Worm (Caenorhabditis elegans) whole organism, L3 larva: ENCODE data around the gene nlp-33.

Experiments
- aly-2 ChIP-seq: fragments of 150-350 bp; optimal IDR thresholded peaks from 2 replicates; lab custom pipeline; 2014; ENCODE audit warnings: missing biosample characterization, missing genetic modification characterization
- ama-1 ChIP-seq: fragments of 150-350 bp; optimal IDR thresholded peaks from 2 replicates; lab custom pipeline; 2018
- ceh-16 ChIP-seq: sonication (generic microtip); optimal IDR thresholded peaks from 2 replicates; lab custom pipeline; 2017; ENCODE audit warnings: missing biosample characterization, missing genetic modification characterization
- ceh-28 ChIP-seq: fragments of 150-350 bp; optimal IDR thresholded peaks from 2 replicates; lab custom pipeline; 2014; ENCODE audit warnings: missing biosample characterization, missing genetic modification reagents, missing genetic modification characterization
- ceh-82 ChIP-seq: fragments of 150-350 bp; optimal IDR thresholded peaks from 2 replicates; lab custom pipeline; 2014; ENCODE audit warnings: missing biosample characterization, missing genetic modification characterization
- ceh-9 ChIP-seq: sonication (generic microtip); optimal IDR thresholded peaks from 2 replicates; lab custom pipeline; 2018; ENCODE audit warnings: missing biosample characterization, missing genetic modification characterization
- daf-12 ChIP-seq: fragments of 150-350 bp; optimal IDR thresholded peaks from 2 replicates; lab custom pipeline; 2014; ENCODE audit warnings: missing biosample characterization, missing genetic modification reagents, missing genetic modification characterization
- egl-27 ChIP-seq: sonication (generic microtip); optimal IDR thresholded peaks from 4 replicates; lab custom pipeline; 2017; ENCODE audit warnings: missing biosample characterization, missing genetic modification reagents, missing genetic modification characterization
- egl-5 ChIP-seq: fragments of 150-350 bp; optimal IDR thresholded peaks from 2 replicates; lab custom pipeline; 2017; ENCODE audit warnings: missing biosample characterization, missing genetic modification reagents, missing genetic modification characterization, inconsistent platforms
- elt-1 ChIP-seq: fragments of 150-350 bp; optimal IDR thresholded peaks from 2 replicates; lab custom pipeline; 2014; ENCODE audit warnings: missing biosample characterization, missing genetic modification characterization
- elt-2 ChIP-seq: sonication (generic microtip); optimal IDR thresholded peaks from 2 replicates; lab custom pipeline; 2016; ENCODE audit warnings: missing genetic modification reagents, mild to moderate bottlenecking, missing genetic modification characterization, missing compliant biosample characterization
- elt-3 ChIP-seq, 3 experiments: fragments of 150-350 bp in 1 of 3; sonication (generic microtip) in 2 of 3; optimal IDR thresholded peaks; 2 replicates in 2 of 3; 4 replicates in 1 of 3; lab custom pipeline; 2014 to 2017; ENCODE audit warnings: missing biosample characterization in 3 of 3, missing genetic modification characterization in 3 of 3
- eor-1 ChIP-seq, 2 experiments: fragments of 150-350 bp; optimal IDR thresholded peaks; 2 replicates each; lab custom pipeline; 2014 to 2018; ENCODE audit warnings: missing biosample characterization in 2 of 2, missing genetic modification characterization in 2 of 2
- fkh-10 ChIP-seq: sonication (generic microtip); optimal IDR thresholded peaks from 2 replicates; lab custom pipeline; 2017; ENCODE audit warnings: missing biosample characterization, missing genetic modification reagents, missing genetic modification characterization
- fos-1 ChIP-seq: fragments of 150-350 bp; optimal IDR thresholded peaks from 2 replicates; lab custom pipeline; 2014; ENCODE audit warnings: missing biosample characterization, missing genetic modification characterization
- hmg-11 ChIP-seq: sonication (generic microtip); optimal IDR thresholded peaks from 2 replicates; lab custom pipeline; 2016; ENCODE audit warnings: missing genetic modification characterization, missing compliant biosample characterization
- lin-15B ChIP-seq: fragments of 150-350 bp; optimal IDR thresholded peaks from 2 replicates; lab custom pipeline; 2014; ENCODE audit warnings: missing biosample characterization, missing genetic modification characterization
- lin-39 ChIP-seq: fragments of 150-350 bp; optimal IDR thresholded peaks from 2 replicates; lab custom pipeline; 2018; ENCODE audit warnings: missing biosample characterization, missing genetic modification reagents, missing genetic modification characterization
- lsy-12 ChIP-seq: sonication (generic microtip); optimal IDR thresholded peaks from 2 replicates; lab custom pipeline; 2016; ENCODE audit warnings: mild to moderate bottlenecking, missing genetic modification characterization, missing compliant biosample characterization
- mdl-1 ChIP-seq: fragments of 150-350 bp; optimal IDR thresholded peaks from 2 replicates; lab custom pipeline; 2014; ENCODE audit warnings: missing biosample characterization, missing genetic modification characterization
- mml-1 ChIP-seq: fragments of 150-350 bp; sonication (generic microtip); optimal IDR thresholded peaks from 3 replicates; lab custom pipeline; 2014; ENCODE audit warnings: missing biosample characterization, missing genetic modification characterization
- nfya-1 ChIP-seq: sonication (generic microtip); optimal IDR thresholded peaks from 2 replicates; lab custom pipeline; 2017; ENCODE audit warnings: missing genetic modification characterization, mild to moderate bottlenecking, missing compliant biosample characterization, antibody characterized with exemption, moderate library complexity; ENCODE audit not compliant: insufficient read depth
- nhr-11 ChIP-seq: fragments of 150-350 bp; optimal IDR thresholded peaks from 2 replicates; lab custom pipeline; 2014; ENCODE audit warnings: missing biosample characterization, missing genetic modification characterization
- nhr-12 ChIP-seq: fragments of 150-350 bp; optimal IDR thresholded peaks from 2 replicates; lab custom pipeline; 2014; ENCODE audit warnings: missing biosample characterization, missing genetic modification characterization
- nhr-23 ChIP-seq: fragments of 150-350 bp; optimal IDR thresholded peaks from 2 replicates; lab custom pipeline; 2014; ENCODE audit warnings: missing biosample characterization, missing genetic modification reagents, missing genetic modification characterization
- nhr-237 ChIP-seq: fragments of 150-350 bp; optimal IDR thresholded peaks from 2 replicates; lab custom pipeline; 2014; ENCODE audit warnings: missing biosample characterization, missing genetic modification characterization
- nhr-25 ChIP-seq: sonication (generic microtip); optimal IDR thresholded peaks from 2 replicates; lab custom pipeline; 2017; ENCODE audit warnings: missing biosample characterization, missing genetic modification characterization
- nhr-28 ChIP-seq: fragments of 150-350 bp; optimal IDR thresholded peaks from 2 replicates; lab custom pipeline; 2014; ENCODE audit warnings: missing biosample characterization, missing genetic modification characterization
- nhr-43 ChIP-seq: sonication (generic microtip); optimal IDR thresholded peaks from 2 replicates; lab custom pipeline; 2016; ENCODE audit warnings: mild to moderate bottlenecking, missing genetic modification characterization, missing compliant biosample characterization; ENCODE audit not compliant: poor library complexity, severe bottlenecking
- nhr-67 ChIP-seq: fragments of 150-350 bp; optimal IDR thresholded peaks from 2 replicates; lab custom pipeline; 2014; ENCODE audit warnings: missing biosample characterization, missing genetic modification characterization
- nhr-76 ChIP-seq: fragments of 150-350 bp; sonication (generic microtip); optimal IDR thresholded peaks from 5 replicates; lab custom pipeline; 2014; ENCODE audit warnings: missing biosample characterization, missing genetic modification characterization
- nhr-77 ChIP-seq: fragments of 150-350 bp; optimal IDR thresholded peaks from 2 replicates; lab custom pipeline; 2014; ENCODE audit warnings: missing biosample characterization, missing genetic modification characterization
- pha-4 ChIP-seq: fragments of 150-350 bp; optimal IDR thresholded peaks from 2 replicates; lab custom pipeline; 2014; ENCODE audit warnings: missing biosample characterization, missing genetic modification reagents, missing genetic modification characterization
- sea-2 ChIP-seq: fragments of 150-350 bp; sonication (generic microtip); optimal IDR thresholded peaks from 4 replicates; lab custom pipeline; 2014; ENCODE audit warnings: missing biosample characterization, missing genetic modification reagents, missing genetic modification characterization
- skn-1 ChIP-seq: fragments of 150-350 bp; optimal IDR thresholded peaks from 2 replicates; lab custom pipeline; 2014; ENCODE audit warnings: missing biosample characterization, missing genetic modification characterization
- snpc-4 ChIP-seq: fragments of 150-350 bp; optimal IDR thresholded peaks from 2 replicates; lab custom pipeline; 2014; ENCODE audit warnings: missing biosample characterization, missing genetic modification characterization
- tbx-2 ChIP-seq: sonication (generic microtip); optimal IDR thresholded peaks from 2 replicates; lab custom pipeline; 2016; ENCODE audit warnings: mild to moderate bottlenecking, missing genetic modification characterization, missing compliant biosample characterization
- unc-39 ChIP-seq: sonication (generic microtip); optimal IDR thresholded peaks from 4 replicates; lab custom pipeline; 2017; ENCODE audit warnings: missing biosample characterization, missing genetic modification characterization
- unc-62 ChIP-seq: fragments of 150-350 bp; sonication (generic microtip); optimal IDR thresholded peaks from 4 replicates; lab custom pipeline; 2014; ENCODE audit warnings: missing biosample characterization, missing genetic modification reagents, missing genetic modification characterization
- zag-1 ChIP-seq: fragments of 150-350 bp; optimal IDR thresholded peaks from 2 replicates; lab custom pipeline; 2014; ENCODE audit warnings: missing biosample characterization, missing genetic modification characterization
- ztf-4 ChIP-seq: fragments of 150-350 bp; optimal IDR thresholded peaks from 2 replicates; lab custom pipeline; 2014; ENCODE audit warnings: missing biosample characterization, missing genetic modification characterization

The nlp-33 gene

ce11 chrV:11113607-11114006 lies 33.5 kb upstream of the nlp-33 start, which contains the start of gene math-33:
Gene math-33 (plus strand): TSS chrV:11113907.
- TF ChIP-seq ceh-16: no peak
- TF ChIP-seq, all 47 proteins: peak for 0

DNA sequence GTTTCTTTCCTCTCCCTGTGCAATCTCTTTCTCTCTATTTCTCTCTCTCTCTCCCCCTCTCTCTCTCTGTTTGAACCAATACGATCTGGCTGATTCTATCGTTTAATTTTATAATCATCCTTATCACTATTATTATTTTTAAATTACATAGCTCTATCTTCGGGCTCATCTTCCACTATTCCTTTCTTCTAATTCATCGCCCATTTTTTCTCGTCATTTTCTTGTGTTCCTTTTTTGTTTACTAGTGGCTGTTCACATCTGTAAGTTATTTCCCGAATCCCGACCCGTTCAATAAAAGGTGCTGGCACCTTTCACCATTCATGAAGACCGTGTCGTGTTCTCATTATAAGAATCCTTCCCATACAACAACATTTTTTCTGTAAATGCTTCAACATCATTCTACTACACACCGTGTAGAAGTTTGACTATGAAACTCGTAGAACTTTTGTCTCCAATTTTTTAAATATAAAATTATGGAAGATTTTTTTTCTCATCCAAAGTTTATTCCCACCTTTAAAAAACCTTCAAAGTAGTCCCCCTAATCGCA lies 28.9 kb upstream of the nlp-33 start:
- TF ChIP-seq sea-2: no peak
- peak; percentile 60 for TF ChIP-seq nhr-43 (tag; lab: Kevin White, UChicago)
- peak; percentile 17 for TF ChIP-seq ama-1

- peak; percentile 54 for TF ChIP-seq ama-1
- no peak for TF ChIP-seq egl-27 (tag; lab: Kevin White, UChicago)
- TF ChIP-seq egl-5 (tag; lab: Kevin White, UChicago): no peak
- TF ChIP-seq elt-1 (tag; lab: Kevin White, UChicago): no peak
- TF ChIP-seq nhr-25 (tag; lab: Kevin White, UChicago): no peak
- TF ChIP-seq daf-12 (tag; lab: Kevin White, UChicago): no peak
Observed at ce11 chrV:11119294-11119755, 27.8 kb upstream of the nlp-33 start, which contains the start of gene scb-1. Gene scb-1 (minus strand): TSS chrV:11119705.

DNA sequence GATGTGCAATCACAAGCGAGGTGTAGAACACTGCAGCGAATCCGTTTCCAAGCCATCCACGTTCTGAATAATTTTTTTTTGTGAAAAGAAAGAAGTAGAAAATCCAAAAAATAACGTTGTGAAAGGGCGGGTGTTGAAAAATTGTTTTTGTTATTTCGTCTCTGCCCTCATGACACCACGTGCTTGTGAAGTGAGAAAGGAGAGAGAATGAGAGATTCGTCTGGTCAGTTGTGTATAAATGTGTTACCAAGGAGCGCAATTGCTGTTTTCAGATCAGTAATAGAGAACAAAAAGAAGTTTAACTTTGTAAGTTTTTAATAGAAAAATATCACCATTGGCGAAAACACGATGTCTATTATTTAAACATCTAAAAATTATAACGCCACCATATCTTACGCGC lies 25.9 kb upstream of the nlp-33 start:
- TF ChIP-seq lin-15B (tag; lab: Kevin White, UChicago) (peak; percentile 64), elt-1 (tag; lab: Kevin White, UChicago) (no peak), fkh-10 (GFP tag; lab: Kevin White, UChicago) (no peak), nhr-23 (tag; lab: Kevin White, UChicago) (peak; percentile 36), nhr-237 (tag; lab: Kevin White, UChicago) (no peak), unc-39 (no peak), nhr-76 (tag; lab: Kevin White, UChicago) (no peak), egl-27 (tag; lab: Kevin White, UChicago) (no peak), snpc-4 (tag; lab: Kevin White, UChicago) (peak; percentile 30), aly-2 (tag; lab: Kevin White, UChicago) (no peak), ceh-28 (tag; lab: Kevin White, UChicago) (no peak), nhr-25 (tag; lab: Kevin White, UChicago) (no peak), ama-1 (no peak), nhr-43 (tag; lab: Kevin White, UChicago) (no peak), eor-1 (tag; optimal IDR thresholded peaks at IDR 0.05; lab: Kevin White, UChicago) (no peak), nfya-1 (peak; percentile 57), lin-39 (peak; percentile 52), elt-2 (tag; lab: Kevin White, UChicago) (no peak), nhr-77 (tag; lab: Kevin White, UChicago) (no peak), sea-2 (no peak), hmg-11 (tag; lab: Kevin White, UChicago) (peak; percentile 39), pha-4 (tag; lab: Kevin White, UChicago) (peak; percentile 69), egl-5 (tag; lab: Kevin White, UChicago) (peak; percentile 30), zag-1 (tag; lab: Kevin White, UChicago) (no peak), skn-1 (tag; lab: Kevin White, UChicago) (no peak), elt-3 (tag; optimal IDR thresholded peaks at IDR 0.05; lab: Kevin White, UChicago) (no peak)

- TF ChIP-seq nhr-28: no peak
- no peak for TF ChIP-seq egl-5 (tag; lab: Kevin White, UChicago)
- TF ChIP-seq hmg-11 (tag; lab: Kevin White, UChicago): no peak
- TF ChIP-seq nhr-25 (tag; lab: Kevin White, UChicago): peak; percentile 54
- peak; percentile 11 for TF ChIP-seq ama-1
- no peak for TF ChIP-seq nhr-76 (tag; lab: Kevin White, UChicago)
- no peak for TF ChIP-seq mdl-1 (tag; lab: Kevin White, UChicago)
- no peak for TF ChIP-seq lin-39
- TF ChIP-seq lin-15B (tag; lab: Kevin White, UChicago): no peak
- no peak for TF ChIP-seq pha-4 (tag; lab: Kevin White, UChicago)
- TF ChIP-seq lsy-12 (tag; lab: Kevin White, UChicago): no peak
- no peak for TF ChIP-seq ztf-4 (tag; lab: Kevin White, UChicago)
- TF ChIP-seq nhr-11 (tag; lab: Kevin White, UChicago): no peak
- no peak for TF ChIP-seq sea-2
- TF ChIP-seq ceh-82 (tag; lab: Kevin White, UChicago): peak; percentile 22
- TF ChIP-seq mml-1 (tag; lab: Kevin White, UChicago): no peak
- TF ChIP-seq fos-1 (tag; lab: Kevin White, UChicago): no peak
- no peak for TF ChIP-seq nhr-12 (tag; lab: Kevin White, UChicago)
- no peak for TF ChIP-seq tbx-2 (tag; lab: Kevin White, UChicago)
- no peak for TF ChIP-seq nhr-67
- no peak for TF ChIP-seq aly-2 (tag; lab: Kevin White, UChicago)
- TF ChIP-seq skn-1 (tag; lab: Kevin White, UChicago): no peak
- no peak for TF ChIP-seq snpc-4 (tag; lab: Kevin White, UChicago)
- TF ChIP-seq elt-2 (tag; lab: Kevin White, UChicago): peak; percentile 60
- no peak for TF ChIP-seq eor-1 (tag; optimal IDR thresholded peaks at IDR 0.05; lab: Kevin White, UChicago)
- TF ChIP-seq elt-3 (tag; optimal IDR thresholded peaks at IDR 0.05; lab: Kevin White, UChicago): no peak
- peak; percentile 1 for TF ChIP-seq ceh-28 (tag; lab: Kevin White, UChicago)
- TF ChIP-seq unc-62 (GFP tag; lab: Kevin White, UChicago): no peak
- no peak for TF ChIP-seq fkh-10 (GFP tag; lab: Kevin White, UChicago)
- peak; percentile 49 for TF ChIP-seq nhr-43 (tag; lab: Kevin White, UChicago)
- no peak for TF ChIP-seq zag-1 (tag; lab: Kevin White, UChicago)
- TF ChIP-seq nhr-77 (tag; lab: Kevin White, UChicago): no peak
- no peak for TF ChIP-seq ceh-9 (tag; lab: Kevin White, UChicago)
Observed at ce11 chrV:11122466-11122865, 24.7 kb upstream of the nlp-33 start, which contains the start of gene mboa-2. Gene mboa-2 (minus strand): TSS chrV:11122493.
